Fruit fly (Drosophila melanogaster): ENCODE data around the gene Karl.
A peak's percentile ranks its signal among the peaks of the same experiment; 100 is the strongest.

Karl gene

DNA sequence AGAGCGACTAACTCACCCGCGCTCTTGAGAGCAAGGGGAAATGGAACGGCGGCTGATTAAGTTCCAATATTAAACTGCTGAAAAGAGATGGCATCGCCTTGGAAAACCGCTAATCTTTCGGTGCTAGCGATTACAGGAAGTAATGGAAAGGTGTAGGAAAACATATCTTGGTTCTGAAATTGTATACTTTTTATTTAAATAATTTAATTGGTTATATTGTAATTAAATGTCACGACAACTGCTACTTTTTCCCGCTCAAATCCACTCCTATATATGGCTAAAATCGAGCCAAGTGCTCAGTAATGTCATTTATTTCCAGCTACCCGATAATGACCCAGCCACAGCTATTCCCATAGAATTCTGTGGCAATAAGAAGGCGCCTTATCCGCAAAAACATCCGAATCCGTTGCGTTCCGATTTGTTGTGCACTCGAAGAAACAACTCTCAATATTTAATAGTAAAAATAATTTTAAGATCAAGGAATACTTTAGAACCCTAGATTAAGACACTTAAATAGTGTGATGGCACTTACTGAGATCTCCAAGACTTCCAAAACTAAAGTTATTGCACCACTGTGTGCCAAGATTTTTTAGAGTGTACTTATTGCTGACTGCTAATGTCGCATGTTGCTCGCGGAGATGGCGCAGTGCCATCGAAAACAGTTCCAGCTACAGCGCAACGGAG is 1.1 kb downstream of the Karl start (continued):
- TF ChIP-seq Deaf1 (tag; optimal IDR thresholded peaks at IDR 0.05): peak; percentile 28
- peak; percentile 17 for TF ChIP-seq CG18011 (GFP tag; optimal IDR thresholded peaks at IDR 0.05)
- TF ChIP-seq Hr3 (GFP tag; optimal IDR thresholded peaks at IDR 0.05): peak; percentile 70
- peak; percentile 56 for TF ChIP-seq CG5180 (GFP tag; optimal IDR thresholded peaks at IDR 0.05)
- no peak for TF ChIP-seq usp (GFP tag; optimal IDR thresholded peaks at IDR 0.05)
- peak; percentile 34 for TF ChIP-seq gcm2 (GFP tag; optimal IDR thresholded peaks at IDR 0.05)
- TF ChIP-seq yki (optimal IDR thresholded peaks at IDR 0.05): no peak
- no peak for TF ChIP-seq onecut (GFP tag; IDR thresholded peaks at IDR 0.05)
- TF ChIP-seq CG6272 (GFP tag; IDR thresholded peaks at IDR 0.05): no peak
- TF ChIP-seq chn (GFP tag; optimal IDR thresholded peaks at IDR 0.05): peak; percentile 52
- TF ChIP-seq lola (GFP tag; optimal IDR thresholded peaks at IDR 0.05): peak in 1 of 3 experiments; percentile 32
- no peak for TF ChIP-seq tna (GFP tag; IDR thresholded peaks at IDR 0.05; ENCODE audit: partially characterized antibody)
- peak; percentile 65 for TF ChIP-seq jumu (GFP tag; optimal IDR thresholded peaks at IDR 0.05)
- TF ChIP-seq mam (GFP tag; optimal IDR thresholded peaks at IDR 0.05): peak; percentile 57
- TF ChIP-seq HHEX (GFP tag; optimal IDR thresholded peaks at IDR 0.05): peak; percentile 76
- no peak for TF ChIP-seq CG2199 (GFP tag; IDR thresholded peaks at IDR 0.05)
- no peak for TF ChIP-seq z (GFP tag; IDR thresholded peaks at IDR 0.05)
- peak; percentile 62; the same call in 1 of the 2 replicates for TF ChIP-seq bowl (GFP tag; IDR thresholded peaks at IDR 0.05)
- no peak for TF ChIP-seq CG15073 (GFP tag; optimal IDR thresholded peaks at IDR 0.05)
- TF ChIP-seq Sry-δ (GFP tag; optimal IDR thresholded peaks at IDR 0.05): peak; percentile 28
- peak; percentile 41; the same call in 1 of the 2 replicates for TF ChIP-seq CG1024 (GFP tag; IDR thresholded peaks at IDR 0.05)
- peak; percentile 79 for TF ChIP-seq CG12391 (tag; optimal IDR thresholded peaks at IDR 0.05)
- TF ChIP-seq CG2120 (GFP tag; optimal IDR thresholded peaks at IDR 0.05): peak; percentile 74
- TF ChIP-seq inv (GFP tag; IDR thresholded peaks at IDR 0.05; ENCODE audit: partially characterized antibody): no peak
- TF ChIP-seq vfl (GFP tag; optimal IDR thresholded peaks at IDR 0.05): peak; percentile 28
- peak; percentile 23 for TF ChIP-seq CG31388 (GFP tag; optimal IDR thresholded peaks at IDR 0.05)
- no peak for TF ChIP-seq CG7963 (GFP tag; IDR thresholded peaks at IDR 0.05; ENCODE audit: partially characterized antibody)
- TF ChIP-seq CG17361 (GFP tag; IDR thresholded peaks at IDR 0.05): peak; percentile 70
- TF ChIP-seq sug (tag; optimal IDR thresholded peaks at IDR 0.05): no peak
- no peak for TF ChIP-seq CG4282 (GFP tag; optimal IDR thresholded peaks at IDR 0.05)
- peak; percentile 67 for TF ChIP-seq CG17385 (GFP tag; optimal IDR thresholded peaks at IDR 0.05)
- TF ChIP-seq Camta (GFP tag; optimal IDR thresholded peaks at IDR 0.05): peak; percentile 59
- peak; percentile 75 for TF ChIP-seq sob (GFP tag; IDR thresholded peaks at IDR 0.05)
- TF ChIP-seq ap (GFP tag; IDR thresholded peaks at IDR 0.05): peak; percentile 75
- TF ChIP-seq CG14710 (tag; optimal IDR thresholded peaks at IDR 0.05): peak; percentile 48
- TF ChIP-seq sima (GFP tag; optimal IDR thresholded peaks at IDR 0.05): no peak
- peak; percentile 79 for TF ChIP-seq E2f1 (GFP tag; IDR thresholded peaks at IDR 0.05)
- TF ChIP-seq CG10431 (GFP tag; optimal IDR thresholded peaks at IDR 0.05): no peak
- TF ChIP-seq Rx (GFP tag; IDR thresholded peaks at IDR 0.05): peak; percentile 73
- no peak for TF ChIP-seq Nf-YC (tag; optimal IDR thresholded peaks at IDR 0.05)
- peak; percentile 55 for TF ChIP-seq CG7786 (GFP tag; optimal IDR thresholded peaks at IDR 0.05)
- TF ChIP-seq Spps (tag; optimal IDR thresholded peaks at IDR 0.05): no peak
- TF ChIP-seq crc (GFP tag; optimal IDR thresholded peaks at IDR 0.05): no peak
- TF ChIP-seq toy (GFP tag; IDR thresholded peaks at IDR 0.05): no peak
- TF ChIP-seq kni (GFP tag; optimal IDR thresholded peaks at IDR 0.05): no peak
- peak; percentile 66 for TF ChIP-seq CG18262 (tag; optimal IDR thresholded peaks at IDR 0.05)
- TF ChIP-seq Lpt (GFP tag; optimal IDR thresholded peaks at IDR 0.05): no peak
- TF ChIP-seq CG8290 (GFP tag; optimal IDR thresholded peaks at IDR 0.05): no peak
- peak in 1 of 2 experiments; percentile 55 for TF ChIP-seq CG8290 (tag; optimal IDR thresholded peaks at IDR 0.05)
- TF ChIP-seq CG6175 (GFP tag; IDR thresholded peaks at IDR 0.05): peak; percentile 38; the same call in 1 of the 3 replicates
- TF ChIP-seq Elba2 (GFP tag; optimal IDR thresholded peaks at IDR 0.05): no peak
